Fruit fly (Drosophila melanogaster) whole organism, embryonic: ENCODE results near the gene CG6094.

Experiments used
- Asciz ChIP-seq: fragments of 200-800 bp; sonication (Bioruptor generic); optimal IDR thresholded peaks from 2 replicates; lab custom pipeline; 2017; ENCODE audit warnings: missing biosample characterization, mild to moderate bottlenecking, missing genetic modification characterization, missing genetic modification reagents
- Atf6 ChIP-seq: fragments of 200-800 bp; sonication (Bioruptor generic); IDR thresholded peaks from 2 replicates; pipeline ENCODE4 v1.3.6; 2022; ENCODE audit warnings: missing biosample characterization, missing genetic modification characterization
- Bgb ChIP-seq: fragments of 200-800 bp; sonication (Bioruptor generic); IDR thresholded peaks from 2 replicates; pipeline ENCODE4 v1.3.6; 2022; ENCODE audit warnings: missing biosample characterization, missing genetic modification characterization; ENCODE audit not compliant: partially characterized antibody
- CG1024 ChIP-seq: fragments of 200-800 bp; sonication (Bioruptor generic); IDR thresholded peaks from 2 replicates; pipeline ENCODE4 v1.3.6; 2022; ENCODE audit warnings: missing biosample characterization, missing genetic modification characterization
- CG11695 ChIP-seq: fragments of 200-800 bp; sonication (Bioruptor generic); IDR thresholded peaks from 3 replicates; pipeline ENCODE4 v1.3.6; 2022; ENCODE audit warnings: missing biosample characterization, missing genetic modification characterization
- CG12744 ChIP-seq: fragments of 200-800 bp; sonication (Bioruptor generic); optimal IDR thresholded peaks from 2 replicates; lab custom pipeline; 2016; ENCODE audit warnings: missing biosample characterization, missing genetic modification characterization
- CG13775 ChIP-seq: fragments of 200-800 bp; sonication (Bioruptor generic); optimal IDR thresholded peaks from 3 replicates; lab custom pipeline; 2017; ENCODE audit warnings: missing biosample characterization, mild to moderate bottlenecking, missing genetic modification characterization
- CG14014 ChIP-seq: fragments of 200-800 bp; sonication (Bioruptor generic); IDR thresholded peaks from 2 replicates; pipeline ENCODE4 v1.3.6; 2022; ENCODE audit warnings: missing biosample characterization, missing genetic modification characterization
- CG18476 ChIP-seq: fragments of 200-800 bp; sonication (Bioruptor generic); optimal IDR thresholded peaks from 2 replicates; lab custom pipeline; 2016; ENCODE audit warnings: missing biosample characterization, mild to moderate bottlenecking, missing genetic modification characterization
- CG2199 ChIP-seq: fragments of 200-800 bp; sonication (Bioruptor generic); IDR thresholded peaks from 3 replicates; pipeline ENCODE4 v1.3.6; 2022; ENCODE audit warnings: missing biosample characterization, missing genetic modification characterization
- CG33557 ChIP-seq: fragments of 200-800 bp; sonication (Bioruptor generic); optimal IDR thresholded peaks from 2 replicates; lab custom pipeline; 2019; ENCODE audit warnings: missing biosample characterization, mild to moderate bottlenecking, missing genetic modification characterization, moderate library complexity
- CG3847 ChIP-seq: fragments of 200-800 bp; sonication (Bioruptor generic); IDR thresholded peaks from 2 replicates; pipeline ENCODE4 v1.3.6; 2022; ENCODE audit warnings: missing biosample characterization, missing genetic modification characterization
- CG4282 ChIP-seq: fragments of 200-800 bp; sonication (Bioruptor generic); optimal IDR thresholded peaks from 2 replicates; lab custom pipeline; 2016; ENCODE audit warnings: missing biosample characterization, missing genetic modification characterization
- CG5180 ChIP-seq: fragments of 200-800 bp; sonication (Bioruptor generic); optimal IDR thresholded peaks from 3 replicates; lab custom pipeline; 2017; ENCODE audit warnings: missing biosample characterization, missing genetic modification characterization, mild to moderate bottlenecking, moderate library complexity, missing genetic modification reagents
- CG5245 ChIP-seq: fragments of 200-800 bp; sonication (Bioruptor generic); optimal IDR thresholded peaks from 3 replicates; lab custom pipeline; 2016; ENCODE audit warnings: missing biosample characterization, missing genetic modification characterization
- CG7556 ChIP-seq: fragments of 200-800 bp; sonication (Bioruptor generic); optimal IDR thresholded peaks from 2 replicates; lab custom pipeline; 2017; ENCODE audit warnings: missing biosample characterization, mild to moderate bottlenecking, missing genetic modification characterization
- CG7745 ChIP-seq: fragments of 200-800 bp; sonication (Bioruptor generic); optimal IDR thresholded peaks from 2 replicates; lab custom pipeline; 2018; ENCODE audit warnings: missing biosample characterization, mild to moderate bottlenecking, missing genetic modification characterization, moderate library complexity
- CG7786 ChIP-seq: fragments of 200-800 bp; sonication (Bioruptor generic); optimal IDR thresholded peaks from 2 replicates; lab custom pipeline; 2016; ENCODE audit warnings: missing biosample characterization, missing genetic modification characterization
- CG7928 ChIP-seq: fragments of 200-800 bp; sonication (Bioruptor generic); optimal IDR thresholded peaks from 2 replicates; lab custom pipeline; 2017; ENCODE audit warnings: missing biosample characterization, mild to moderate bottlenecking, missing genetic modification characterization
- CG8089 ChIP-seq: fragments of 200-800 bp; sonication (Bioruptor generic); optimal IDR thresholded peaks from 3 replicates; lab custom pipeline; 2016; ENCODE audit warnings: missing biosample characterization, missing genetic modification characterization
- CG8290 ChIP-seq, 3 experiments: fragments of 200-800 bp; sonication (Bioruptor generic); optimal IDR thresholded peaks; 2 replicates each; lab custom pipeline; 2016 to 2019; ENCODE audit warnings: missing biosample characterization in 3 of 3, missing genetic modification characterization in 3 of 3, mild to moderate bottlenecking in 2 of 3, moderate library complexity in 1 of 3
- CG9727 ChIP-seq: fragments of 200-800 bp; sonication (Bioruptor generic); optimal IDR thresholded peaks from 3 replicates; lab custom pipeline; 2017; ENCODE audit warnings: missing biosample characterization, mild to moderate bottlenecking, missing genetic modification characterization
- D ChIP-seq, 2 experiments: fragments of 200-800 bp in 1 of 2; fragments of >200 bp in 1 of 2; sonication (Bioruptor generic) in 1 of 2; optimal IDR thresholded peaks; 2 replicates in 1 of 2; 3 replicates in 1 of 2; lab custom pipeline; 2017; ENCODE audit warnings: mild to moderate bottlenecking in 1 of 2, missing biosample characterization in 1 of 2, missing genetic modification characterization in 1 of 2, missing genetic modification reagents in 1 of 2
- D19A ChIP-seq: fragments of 200-800 bp; optimal IDR thresholded peaks from 3 replicates; lab custom pipeline; 2019; ENCODE audit warnings: missing biosample characterization, mild to moderate bottlenecking, missing genetic modification characterization, moderate library complexity
- Dp ChIP-seq: fragments of 200-800 bp; sonication (Bioruptor generic); optimal IDR thresholded peaks from 2 replicates; lab custom pipeline; 2018; ENCODE audit warnings: missing biosample characterization, mild to moderate bottlenecking, missing genetic modification characterization, moderate library complexity
- Dref ChIP-seq: fragments of 200-800 bp; sonication (Bioruptor generic); IDR thresholded peaks from 2 replicates; pipeline ENCODE4 v1.3.6; 2022; ENCODE audit warnings: missing biosample characterization, missing genetic modification characterization
- Eip74EF ChIP-seq, 2 experiments: fragments of 200-800 bp in 1 of 2; fragments of >200 bp in 1 of 2; sonication (Bioruptor generic) in 1 of 2; optimal IDR thresholded peaks; 2 replicates each; lab custom pipeline; 2017 to 2019; ENCODE audit warnings: missing biosample characterization in 2 of 2, missing genetic modification characterization in 2 of 2, mild to moderate bottlenecking in 1 of 2, moderate library complexity in 1 of 2
- GATAe ChIP-seq: fragments of 200-800 bp; sonication (Bioruptor generic); conservative IDR thresholded peaks from 2 replicates; pipeline ENCODE4 v1.3.6; 2022; ENCODE audit warnings: missing biosample characterization, missing genetic modification characterization
- HLH4C ChIP-seq: fragments of 200-800 bp; sonication (Bioruptor generic); IDR thresholded peaks from 3 replicates; pipeline ENCODE4 v1.3.6; 2022; ENCODE audit warnings: missing biosample characterization, missing genetic modification characterization; ENCODE audit not compliant: partially characterized antibody
- HLH54F ChIP-seq: fragments of 200-800 bp; sonication (Bioruptor generic); optimal IDR thresholded peaks from 3 replicates; lab custom pipeline; 2016; ENCODE audit warnings: missing biosample characterization, missing genetic modification characterization
- HmgZ ChIP-seq: fragments of 200-800 bp; sonication (Bioruptor generic); optimal IDR thresholded peaks from 2 replicates; lab custom pipeline; 2018; ENCODE audit warnings: missing biosample characterization, mild to moderate bottlenecking, missing genetic modification characterization
- Mad ChIP-seq: fragments of 200-800 bp; sonication (Bioruptor generic); optimal IDR thresholded peaks from 2 replicates; lab custom pipeline; 2016; ENCODE audit warnings: missing biosample characterization, missing genetic modification characterization
- Meics ChIP-seq: fragments of 200-800 bp; sonication (Bioruptor generic); optimal IDR thresholded peaks from 2 replicates; lab custom pipeline; 2017; ENCODE audit warnings: missing biosample characterization, mild to moderate bottlenecking, missing genetic modification characterization
- Spps ChIP-seq: fragments of 200-800 bp; sonication (Bioruptor generic); optimal IDR thresholded peaks from 2 replicates; lab custom pipeline; 2018; ENCODE audit warnings: missing biosample characterization, mild to moderate bottlenecking, missing genetic modification characterization
- Ssrp ChIP-seq: fragments of 200-800 bp; sonication (Bioruptor generic); optimal IDR thresholded peaks from 2 replicates; lab custom pipeline; 2018; ENCODE audit warnings: missing biosample characterization, mild to moderate bottlenecking, missing genetic modification characterization, moderate library complexity
- ab ChIP-seq: fragments of 200-800 bp; sonication (Bioruptor generic); optimal IDR thresholded peaks from 2 replicates; lab custom pipeline; 2016; ENCODE audit warnings: missing biosample characterization, missing genetic modification characterization
- amos ChIP-seq: fragments of 200-800 bp; sonication (Bioruptor generic); IDR thresholded peaks from 2 replicates; pipeline ENCODE4 v1.3.6; 2022; ENCODE audit warnings: missing biosample characterization, missing genetic modification characterization; ENCODE audit not compliant: partially characterized antibody
- bbx ChIP-seq: fragments of 200-800 bp; sonication (Bioruptor generic); IDR thresholded peaks from 2 replicates; pipeline ENCODE4 v1.3.6; 2022; ENCODE audit warnings: missing biosample characterization, missing genetic modification characterization; ENCODE audit not compliant: partially characterized antibody
- dm ChIP-seq: fragments of 200-800 bp; sonication (Bioruptor generic); optimal IDR thresholded peaks from 3 replicates; lab custom pipeline; 2016; ENCODE audit warnings: missing biosample characterization, missing genetic modification characterization
- fd102C ChIP-seq: fragments of 200-800 bp; sonication (Bioruptor generic); optimal IDR thresholded peaks from 2 replicates; lab custom pipeline; 2018; ENCODE audit warnings: missing biosample characterization, mild to moderate bottlenecking, missing genetic modification characterization, moderate library complexity
- gcm2 ChIP-seq: fragments of 200-800 bp; sonication (Bioruptor generic); optimal IDR thresholded peaks from 2 replicates; lab custom pipeline; 2016; ENCODE audit warnings: missing biosample characterization, missing genetic modification characterization
- grn ChIP-seq: fragments of 200-800 bp; sonication (Bioruptor generic); optimal IDR thresholded peaks from 3 replicates; lab custom pipeline; 2017; ENCODE audit warnings: missing biosample characterization, missing genetic modification characterization
- hth ChIP-seq: fragments of >200 bp; optimal IDR thresholded peaks from 2 replicates; lab custom pipeline; 2017; ENCODE audit warnings: inconsistent platforms
- jigr1 ChIP-seq: fragments of 200-800 bp; sonication (Bioruptor generic); IDR thresholded peaks from 3 replicates; pipeline ENCODE4 v1.3.6; 2022; ENCODE audit warnings: missing biosample characterization, missing genetic modification characterization
- kah ChIP-seq: fragments of 200-800 bp; sonication (Bioruptor generic); optimal IDR thresholded peaks from 2 replicates; lab custom pipeline; 2018; ENCODE audit warnings: missing biosample characterization, mild to moderate bottlenecking, missing genetic modification characterization
- klu ChIP-seq: fragments of 200-800 bp; sonication (Bioruptor generic); IDR thresholded peaks from 2 replicates; pipeline ENCODE4 v1.3.6; 2022; ENCODE audit warnings: missing biosample characterization, missing genetic modification characterization
- pum ChIP-seq: fragments of 200-800 bp; sonication (Bioruptor generic); optimal IDR thresholded peaks from 2 replicates; lab custom pipeline; 2016; ENCODE audit warnings: missing biosample characterization, missing genetic modification characterization
- sens ChIP-seq: fragments of 200-800 bp; sonication (Bioruptor generic); peaks from one replicate; lab custom pipeline; 2016; ENCODE audit warnings: missing biosample characterization, missing genetic modification characterization
- sob ChIP-seq: fragments of 200-800 bp; sonication (Bioruptor generic); IDR thresholded peaks from 2 replicates; pipeline ENCODE4 v1.3.6; 2022; ENCODE audit warnings: missing biosample characterization, missing genetic modification characterization
- trem ChIP-seq: fragments of 200-800 bp; optimal IDR thresholded peaks from 3 replicates; lab custom pipeline; 2019; ENCODE audit warnings: missing biosample characterization, mild to moderate bottlenecking, missing genetic modification characterization, moderate library complexity

The CG6094 gene

dm6 chr2L:10468388-10468787 is 38.5 kb upstream of the CG6094 start (continued):
- TF ChIP-seq hth (no peak), kah (GFP tag; lab: Kevin White, UChicago) (peak; percentile 90), Bgb (GFP tag; lab: Robert Waterston, UW) (no peak), amos (no peak), D (optimal IDR thresholded peaks at IDR 0.05; lab: Kevin White, UChicago) (no peak), D (GFP tag; optimal IDR thresholded peaks at IDR 0.05; lab: Kevin White, UChicago) (peak; percentile 26), CG7556 (GFP tag; lab: Kevin White, UChicago) (peak; percentile 15), sens (GFP tag; lab: Kevin White, UChicago) (peak; percentile 63), Mad (GFP tag; lab: Kevin White, UChicago) (peak; percentile 11), dm (GFP tag; lab: Kevin White, UChicago) (no peak), Asciz (GFP tag; lab: Kevin White, UChicago) (peak; percentile 41), gcm2 (no peak), Meics (peak; percentile 62), CG3847 (GFP tag; lab: Robert Waterston, UW) (peak; percentile 56), CG7928 (GFP tag; lab: Kevin White, UChicago) (no peak), GATAe (GFP tag; lab: Robert Waterston, UW) (no peak), CG2199 (no peak), fd102C (GFP tag; lab: Kevin White, UChicago) (no peak), D19A (tag; lab: Kevin White, UChicago) (peak; percentile 47), CG7745 (tag; lab: Kevin White, UChicago) (no peak), CG13775 (GFP tag; lab: Kevin White, UChicago) (peak; percentile 30), grn (no peak), CG5245 (GFP tag; lab: Kevin White, UChicago) (peak; percentile 44), Dref (GFP tag; lab: Robert Waterston, UW) (no peak), CG11695 (GFP tag; lab: Robert Waterston, UW) (peak; percentile 41; the same call in 1 of the 3 replicates), sob (GFP tag; lab: Robert Waterston, UW) (peak; percentile 57; the same call in 1 of the 2 replicates), Spps (tag; lab: Kevin White, UChicago) (no peak), jigr1 (GFP tag; lab: Robert Waterston, UW) (no peak), CG7786 (GFP tag; lab: Kevin White, UChicago) (peak; percentile 42), CG8290 (GFP tag; optimal IDR thresholded peaks at IDR 0.05; lab: Kevin White, UChicago) (no peak), CG8290 (tag; optimal IDR thresholded peaks at IDR 0.05; lab: Kevin White, UChicago) (peak in 1 of 2 experiments; percentile 84), CG33557 (GFP tag; lab: Kevin White, UChicago) (no peak), ab (no peak), CG1024 (GFP tag; lab: Robert Waterston, UW) (peak; percentile 21; the same call in 1 of the 2 replicates), CG8089 (GFP tag; lab: Kevin White, UChicago) (no peak), Ssrp (tag; lab: Kevin White, UChicago) (peak; percentile 17), CG12744 (GFP tag; lab: Kevin White, UChicago) (no peak), Atf6 (GFP tag; lab: Robert Waterston, UW) (peak; percentile 63), HLH4C (GFP tag; lab: Robert Waterston, UW) (no peak), Dp (GFP tag; lab: Kevin White, UChicago) (no peak), CG18476 (GFP tag; lab: Kevin White, UChicago) (no peak), trem (peak; percentile 16), HLH54F (GFP tag; lab: Kevin White, UChicago) (peak; percentile 24), HmgZ (tag; lab: Kevin White, UChicago) (peak; percentile 15), pum (GFP tag; lab: Kevin White, UChicago) (no peak), bbx (GFP tag; lab: Robert Waterston, UW) (no peak), CG4282 (GFP tag; lab: Kevin White, UChicago) (no peak), klu (GFP tag; lab: Robert Waterston, UW) (no peak), Eip74EF (GFP tag; optimal IDR thresholded peaks at IDR 0.05; lab: Kevin White, UChicago) (peak in 1 of 2 experiments; percentile 3), CG14014 (GFP tag; lab: Robert Waterston, UW) (peak; percentile 58; the same call in 1 of the 2 replicates), CG9727 (GFP tag; lab: Kevin White, UChicago) (peak; percentile 26), CG5180 (peak; percentile 28)
